Fruit fly (Drosophila melanogaster): ENCODE measurements around the gene lic.

lic gene

dm6 chrX:13127973-13128749 is 37.2 kb downstream of the lic start (continued):
- TF ChIP-seq Dref (GFP tag; IDR thresholded peaks at IDR 0.05) (no peak), Ssrp (tag; optimal IDR thresholded peaks at IDR 0.05) (peak; percentile 24), ranshi (GFP tag; IDR thresholded peaks at IDR 0.05) (0 out of 2 replicates have a peak, but pooled peaks have one; percentile 23), zfh1 (GFP tag; IDR thresholded peaks at IDR 0.05) (peak; percentile 61; the same call in 1 of the 3 replicates), Dll (GFP tag; IDR thresholded peaks at IDR 0.05; ENCODE audit: partially characterized antibody) (no peak), CG13287 (GFP tag; IDR thresholded peaks at IDR 0.05; ENCODE audit: partially characterized antibody) (no peak), CG18599 (GFP tag; optimal IDR thresholded peaks at IDR 0.05) (no peak), caup (GFP tag; optimal IDR thresholded peaks at IDR 0.05; ENCODE audit: severe bottlenecking) (no peak), kay (GFP tag; optimal IDR thresholded peaks at IDR 0.05) (no peak), Bgb (GFP tag; IDR thresholded peaks at IDR 0.05; ENCODE audit: partially characterized antibody) (no peak), CG16863 (GFP tag; optimal IDR thresholded peaks at IDR 0.05) (peak; percentile 66), Atf3 (GFP tag; optimal IDR thresholded peaks at IDR 0.05) (peak; percentile 33), NC2β (GFP tag; optimal IDR thresholded peaks at IDR 0.05) (peak; percentile 51), tna (GFP tag; IDR thresholded peaks at IDR 0.05; ENCODE audit: partially characterized antibody) (no peak), lov (optimal IDR thresholded peaks at IDR 0.05) (no peak), lov (GFP tag; IDR thresholded peaks at IDR 0.05) (no peak), Six4 (GFP tag; optimal IDR thresholded peaks at IDR 0.05) (peak; percentile 7), CG16779 (GFP tag; IDR thresholded peaks at IDR 0.05) (no peak), lbe (GFP tag; optimal IDR thresholded peaks at IDR 0.05) (no peak), Oli (tag; optimal IDR thresholded peaks at IDR 0.05) (peak; percentile 19), CG7786 (GFP tag; optimal IDR thresholded peaks at IDR 0.05) (no peak), Ravus (GFP tag; IDR thresholded peaks at IDR 0.05) (no peak), inv (GFP tag; IDR thresholded peaks at IDR 0.05; ENCODE audit: partially characterized antibody) (no peak), PHDP (tag; optimal IDR thresholded peaks at IDR 0.05) (no peak), knrl (GFP tag; IDR thresholded peaks at IDR 0.05; ENCODE audit: partially characterized antibody) (no peak; the same call in 2 of the 3 replicates), Fer1 (GFP tag; optimal IDR thresholded peaks at IDR 0.05) (no peak), dimm (GFP tag; IDR thresholded peaks at IDR 0.05) (no peak), dati (GFP tag; IDR thresholded peaks at IDR 0.05) (no peak), sug (tag; optimal IDR thresholded peaks at IDR 0.05) (no peak), seq (GFP tag; IDR thresholded peaks at IDR 0.05) (no peak), CG12219 (GFP tag; optimal IDR thresholded peaks at IDR 0.05) (no peak), NC2α (GFP tag; optimal IDR thresholded peaks at IDR 0.05) (peak; percentile 31), CG9727 (GFP tag; optimal IDR thresholded peaks at IDR 0.05) (peak; percentile 11), CG10366 (GFP tag; IDR thresholded peaks at IDR 0.05) (no peak), her (GFP tag; optimal IDR thresholded peaks at IDR 0.05) (no peak), oc (tag; optimal IDR thresholded peaks at IDR 0.05) (no peak), bigmax (GFP tag; optimal IDR thresholded peaks at IDR 0.05) (no peak), CG13424 (tag; optimal IDR thresholded peaks at IDR 0.05) (no peak), cwo (GFP tag; optimal IDR thresholded peaks at IDR 0.05) (no peak), CG30431 (GFP tag; optimal IDR thresholded peaks at IDR 0.05) (no peak), CG3407 (GFP tag; optimal IDR thresholded peaks at IDR 0.05) (peak; percentile 3), Fer2 (tag; optimal IDR thresholded peaks at IDR 0.05) (no peak), CG10267 (tag; optimal IDR thresholded peaks at IDR 0.05) (peak; percentile 17), odd (GFP tag; optimal IDR thresholded peaks at IDR 0.05) (no peak), ara (GFP tag; IDR thresholded peaks at IDR 0.05) (peak; percentile 44; the same call in 1 of the 2 replicates), CG31441 (GFP tag; IDR thresholded peaks at IDR 0.05) (no peak), C15 (GFP tag; IDR thresholded peaks at IDR 0.05) (no peak), CG6272 (GFP tag; IDR thresholded peaks at IDR 0.05) (no peak), CG12769 (tag; optimal IDR thresholded peaks at IDR 0.05) (no peak)

Data from whole organism, embryonic.